Fruit fly (Drosophila melanogaster) whole organism, embryonic: ENCODE measurements around the gene Nazo.

Experiments used
- Atf-2 ChIP-seq: fragments of 200-800 bp; sonication (Bioruptor generic); optimal IDR thresholded peaks from 2 replicates; lab custom pipeline; 2016; ENCODE audit warnings: missing biosample characterization, missing genetic modification characterization
- Atf3 ChIP-seq: fragments of 200-800 bp; sonication (Bioruptor generic); optimal IDR thresholded peaks from 3 replicates; lab custom pipeline; 2016; ENCODE audit warnings: missing biosample characterization, missing genetic modification characterization
- B-H1 ChIP-seq: fragments of 200-800 bp; sonication (Bioruptor generic); IDR thresholded peaks from 3 replicates; pipeline ENCODE4 v1.3.6; 2022; ENCODE audit warnings: missing biosample characterization, missing genetic modification characterization
- CG1024 ChIP-seq: fragments of 200-800 bp; sonication (Bioruptor generic); IDR thresholded peaks from 2 replicates; pipeline ENCODE4 v1.3.6; 2022; ENCODE audit warnings: missing biosample characterization, missing genetic modification characterization
- CG10654 ChIP-seq: fragments of 200-800 bp; sonication (Bioruptor generic); optimal IDR thresholded peaks from 2 replicates; lab custom pipeline; 2016; ENCODE audit warnings: missing biosample characterization, missing genetic modification characterization
- CG10979 ChIP-seq: fragments of 200-800 bp; sonication (Bioruptor generic); optimal IDR thresholded peaks from 2 replicates; lab custom pipeline; 2018; ENCODE audit warnings: missing biosample characterization, mild to moderate bottlenecking, missing genetic modification characterization, moderate library complexity
- CG11504 ChIP-seq: fragments of 200-800 bp; sonication (Bioruptor generic); optimal IDR thresholded peaks from 3 replicates; lab custom pipeline; 2019; ENCODE audit warnings: missing biosample characterization, mild to moderate bottlenecking, missing genetic modification characterization, moderate library complexity
- CG11723 ChIP-seq: fragments of 200-800 bp; sonication (Bioruptor generic); optimal IDR thresholded peaks from 2 replicates; lab custom pipeline; 2017; ENCODE audit warnings: missing biosample characterization, mild to moderate bottlenecking, missing genetic modification characterization
- CG12155 ChIP-seq: fragments of 200-800 bp; sonication (Bioruptor generic); optimal IDR thresholded peaks from 3 replicates; lab custom pipeline; 2016; ENCODE audit warnings: missing biosample characterization, missing genetic modification characterization
- CG13775 ChIP-seq: fragments of 200-800 bp; sonication (Bioruptor generic); optimal IDR thresholded peaks from 3 replicates; lab custom pipeline; 2017; ENCODE audit warnings: missing biosample characterization, mild to moderate bottlenecking, missing genetic modification characterization
- CG1603 ChIP-seq: fragments of 200-800 bp; sonication (Bioruptor generic); optimal IDR thresholded peaks from 2 replicates; lab custom pipeline; 2019; ENCODE audit warnings: missing biosample characterization, mild to moderate bottlenecking, missing genetic modification characterization, moderate library complexity
- CG1647 ChIP-seq: fragments of 200-800 bp; sonication (Bioruptor generic); optimal IDR thresholded peaks from 3 replicates; lab custom pipeline; 2016; ENCODE audit warnings: missing biosample characterization, missing genetic modification characterization
- CG18476 ChIP-seq: fragments of 200-800 bp; sonication (Bioruptor generic); optimal IDR thresholded peaks from 2 replicates; lab custom pipeline; 2016; ENCODE audit warnings: missing biosample characterization, mild to moderate bottlenecking, missing genetic modification characterization
- CG2129 ChIP-seq: fragments of 200-800 bp; sonication (Bioruptor generic); IDR thresholded peaks from 2 replicates; pipeline ENCODE4 v1.3.6; 2022; ENCODE audit warnings: missing biosample characterization, missing genetic modification characterization; ENCODE audit not compliant: partially characterized antibody
- CG34422 ChIP-seq: fragments of 200-800 bp; sonication (Bioruptor generic); IDR thresholded peaks from 3 replicates; pipeline ENCODE4 v1.3.6; 2022; ENCODE audit warnings: missing biosample characterization, missing genetic modification characterization
- CG3838 ChIP-seq: fragments of 200-800 bp; sonication (Bioruptor generic); optimal IDR thresholded peaks from 3 replicates; lab custom pipeline; 2016; ENCODE audit warnings: missing biosample characterization, missing genetic modification characterization
- CG3995 ChIP-seq: fragments of 200-800 bp; sonication (Bioruptor generic); optimal IDR thresholded peaks from 3 replicates; lab custom pipeline; 2016; ENCODE audit warnings: missing biosample characterization, missing genetic modification characterization
- CG5180 ChIP-seq: fragments of 200-800 bp; sonication (Bioruptor generic); optimal IDR thresholded peaks from 3 replicates; lab custom pipeline; 2017; ENCODE audit warnings: missing biosample characterization, missing genetic modification characterization, mild to moderate bottlenecking, moderate library complexity, missing genetic modification reagents
- CoRest ChIP-seq: fragments of 200-800 bp; sonication (Bioruptor generic); optimal IDR thresholded peaks from 3 replicates; lab custom pipeline; 2018; ENCODE audit warnings: missing biosample characterization, mild to moderate bottlenecking, missing genetic modification characterization, moderate library complexity
- Deaf1 ChIP-seq: fragments of 200-800 bp; optimal IDR thresholded peaks from 3 replicates; lab custom pipeline; 2019; ENCODE audit warnings: missing biosample characterization, mild to moderate bottlenecking, missing genetic modification characterization, moderate library complexity
- MBD-R2 ChIP-seq: fragments of 200-800 bp; sonication (Bioruptor generic); IDR thresholded peaks from 2 replicates; pipeline ENCODE4 v1.3.6; 2022; ENCODE audit warnings: missing biosample characterization, missing genetic modification characterization
- Mad ChIP-seq: fragments of 200-800 bp; sonication (Bioruptor generic); optimal IDR thresholded peaks from 2 replicates; lab custom pipeline; 2016; ENCODE audit warnings: missing biosample characterization, missing genetic modification characterization
- Mes4 ChIP-seq: fragments of 200-800 bp; sonication (Bioruptor generic); optimal IDR thresholded peaks from 2 replicates; lab custom pipeline; 2016; ENCODE audit warnings: missing biosample characterization, missing genetic modification characterization
- Nf-YC ChIP-seq: fragments of 200-800 bp; optimal IDR thresholded peaks from 3 replicates; lab custom pipeline; 2019; ENCODE audit warnings: missing biosample characterization, mild to moderate bottlenecking, missing genetic modification characterization, moderate library complexity
- Opbp ChIP-seq: fragments of 200-800 bp; sonication (Bioruptor generic); IDR thresholded peaks from 3 replicates; pipeline ENCODE4 v1.3.6; 2022; ENCODE audit warnings: missing biosample characterization, missing genetic modification characterization; ENCODE audit not compliant: partially characterized antibody
- Pdp1 ChIP-seq, 2 experiments: fragments of 200-800 bp; sonication (Bioruptor generic); optimal IDR thresholded peaks; 3 replicates each; lab custom pipeline; 2016; ENCODE audit warnings: missing biosample characterization in 2 of 2, missing genetic modification characterization in 2 of 2, mild to moderate bottlenecking in 1 of 2, moderate library complexity in 1 of 2
- Stat92E ChIP-seq, 3 experiments: fragments of >200 bp in 2 of 3; fragments of 200-800 bp in 1 of 3; sonication (Bioruptor generic) in 1 of 3; optimal IDR thresholded peaks; 2 replicates each; lab custom pipeline; 2017 to 2019; ENCODE audit warnings: missing biosample characterization in 3 of 3, missing genetic modification characterization in 3 of 3, mild to moderate bottlenecking in 1 of 3, moderate library complexity in 1 of 3
- Vsx1 ChIP-seq: fragments of 200-800 bp; sonication (Bioruptor generic); optimal IDR thresholded peaks from 2 replicates; lab custom pipeline; 2017; ENCODE audit warnings: missing biosample characterization, mild to moderate bottlenecking, missing genetic modification characterization, missing genetic modification reagents
- abd-A ChIP-seq: fragments of 200-800 bp; sonication (Bioruptor generic); optimal IDR thresholded peaks from 3 replicates; lab custom pipeline; 2019; ENCODE audit warnings: missing biosample characterization, mild to moderate bottlenecking, missing genetic modification characterization, moderate library complexity
- ase ChIP-seq: fragments of 200-800 bp; sonication (Bioruptor generic); IDR thresholded peaks from 3 replicates; pipeline ENCODE4 v1.3.6; 2022; ENCODE audit warnings: missing biosample characterization, missing genetic modification characterization
- bbx ChIP-seq: fragments of 200-800 bp; sonication (Bioruptor generic); IDR thresholded peaks from 2 replicates; pipeline ENCODE4 v1.3.6; 2022; ENCODE audit warnings: missing biosample characterization, missing genetic modification characterization; ENCODE audit not compliant: partially characterized antibody
- btn ChIP-seq: fragments of 200-800 bp; sonication (Bioruptor generic); optimal IDR thresholded peaks from 2 replicates; lab custom pipeline; 2016; ENCODE audit warnings: missing biosample characterization, missing genetic modification characterization
- ci ChIP-seq: fragments of 200-800 bp; sonication (Bioruptor generic); IDR thresholded peaks from 3 replicates; pipeline ENCODE4 v1.3.6; 2022; ENCODE audit warnings: missing biosample characterization, missing genetic modification characterization
- emc ChIP-seq: fragments of 200-800 bp; sonication (Bioruptor generic); optimal IDR thresholded peaks from 2 replicates; lab custom pipeline; 2016; ENCODE audit warnings: missing biosample characterization, missing genetic modification characterization
- ems ChIP-seq: fragments of 200-800 bp; sonication (Bioruptor generic); optimal IDR thresholded peaks from 3 replicates; lab custom pipeline; 2016; ENCODE audit warnings: missing biosample characterization, missing genetic modification characterization
- gfzf ChIP-seq: fragments of 200-800 bp; sonication (Bioruptor generic); optimal IDR thresholded peaks from 2 replicates; lab custom pipeline; 2016; ENCODE audit warnings: missing biosample characterization, mild to moderate bottlenecking, missing genetic modification characterization, moderate library complexity
- gro ChIP-seq: fragments of 200-800 bp; sonication (Bioruptor generic); optimal IDR thresholded peaks from 2 replicates; lab custom pipeline; 2016; ENCODE audit warnings: missing biosample characterization, missing genetic modification characterization
- hb ChIP-seq: fragments of 200-800 bp; sonication (Bioruptor generic); IDR thresholded peaks from 3 replicates; pipeline ENCODE4 v1.3.6; 2022; ENCODE audit warnings: missing biosample characterization, missing genetic modification characterization; ENCODE audit not compliant: partially characterized antibody
- hth ChIP-seq: fragments of >200 bp; optimal IDR thresholded peaks from 2 replicates; lab custom pipeline; 2017; ENCODE audit warnings: inconsistent platforms
- insv ChIP-seq, 2 experiments: fragments of 200-800 bp; sonication (Bioruptor generic); optimal IDR thresholded peaks; 3 replicates each; lab custom pipeline; 2016 to 2018; ENCODE audit warnings: missing biosample characterization in 2 of 2, missing genetic modification characterization in 2 of 2
- peb ChIP-seq: fragments of 200-800 bp; sonication (Bioruptor generic); IDR thresholded peaks from 2 replicates; pipeline ENCODE4 v1.3.6; 2022; ENCODE audit warnings: missing biosample characterization, missing genetic modification characterization
- pros ChIP-seq: fragments of 200-800 bp; sonication (Bioruptor generic); optimal IDR thresholded peaks from 3 replicates; lab custom pipeline; 2019; ENCODE audit warnings: missing biosample characterization, mild to moderate bottlenecking, missing genetic modification characterization, moderate library complexity
- pzg ChIP-seq: fragments of 200-800 bp; sonication (Bioruptor generic); optimal IDR thresholded peaks from 3 replicates; lab custom pipeline; 2018; ENCODE audit warnings: missing biosample characterization, mild to moderate bottlenecking, missing genetic modification characterization, moderate library complexity
- ro ChIP-seq: fragments of 200-800 bp; sonication (Bioruptor generic); IDR thresholded peaks from 2 replicates; pipeline ENCODE4 v1.3.6; 2022; ENCODE audit warnings: missing biosample characterization, missing genetic modification characterization
- schlank ChIP-seq: fragments of 200-800 bp; sonication (Bioruptor generic); optimal IDR thresholded peaks from 2 replicates; lab custom pipeline; 2018; ENCODE audit warnings: missing biosample characterization, mild to moderate bottlenecking, missing genetic modification characterization
- sd ChIP-seq: fragments of 200-800 bp; sonication (Bioruptor generic); optimal IDR thresholded peaks from 3 replicates; lab custom pipeline; 2018; ENCODE audit warnings: missing biosample characterization, mild to moderate bottlenecking, missing genetic modification characterization, moderate library complexity
- sim ChIP-seq: fragments of 200-800 bp; sonication (Bioruptor generic); IDR thresholded peaks from 2 replicates; pipeline ENCODE4 v1.3.6; 2022; ENCODE audit warnings: missing biosample characterization, missing genetic modification characterization
- sna ChIP-seq: fragments of 200-800 bp; sonication (Bioruptor generic); IDR thresholded peaks from 2 replicates; pipeline ENCODE4 v1.3.6; 2022; ENCODE audit warnings: missing biosample characterization, missing genetic modification characterization; ENCODE audit not compliant: partially characterized antibody
- sob ChIP-seq: fragments of 200-800 bp; sonication (Bioruptor generic); IDR thresholded peaks from 2 replicates; pipeline ENCODE4 v1.3.6; 2022; ENCODE audit warnings: missing biosample characterization, missing genetic modification characterization
- vnd ChIP-seq: fragments of 200-800 bp; sonication (Bioruptor generic); IDR thresholded peaks from 3 replicates; pipeline ENCODE4 v1.3.6; 2022; ENCODE audit warnings: missing biosample characterization, missing genetic modification characterization; ENCODE audit not compliant: partially characterized antibody
- wdn ChIP-seq: fragments of 200-800 bp; sonication (Bioruptor generic); IDR thresholded peaks from 2 replicates; pipeline ENCODE4 v1.3.6; 2022; ENCODE audit warnings: missing biosample characterization, missing genetic modification characterization

Gene Nazo

dm6 chr3R:8313038-8313437 is 25.4 kb downstream of the Nazo start, which contains the start of gene CG7483 (continued):
- TF ChIP-seq CoRest (tag; lab: Kevin White, UChicago) (peak; percentile 10), CG1603 (peak; percentile 13), bbx (GFP tag; lab: Robert Waterston, UW) (peak; percentile 84), CG3995 (GFP tag; lab: Kevin White, UChicago) (peak; percentile 15), CG11723 (GFP tag; lab: Kevin White, UChicago) (no peak), CG11504 (tag; lab: Kevin White, UChicago) (peak; percentile 86), CG34422 (GFP tag; lab: Robert Waterston, UW) (peak; percentile 52; the same call in 1 of the 3 replicates), gro (no peak), peb (GFP tag; lab: Robert Waterston, UW) (no peak), Mad (GFP tag; lab: Kevin White, UChicago) (no peak), ci (GFP tag; lab: Robert Waterston, UW) (0 out of 3 replicates have a peak, but pooled peaks have one; percentile 20), emc (no peak), CG13775 (no peak), CG12155 (GFP tag; lab: Kevin White, UChicago) (no peak), Opbp (GFP tag; lab: Robert Waterston, UW) (peak; percentile 82; the same call in 2 of the 3 replicates), Atf3 (GFP tag; lab: Kevin White, UChicago) (no peak), sd (tag; lab: Kevin White, UChicago) (peak; percentile 56), CG1024 (GFP tag; lab: Robert Waterston, UW) (no peak), Stat92E (GFP tag; optimal IDR thresholded peaks at IDR 0.05; lab: Kevin White, UChicago) (peak in 1 of 3 experiments; percentile 43), wdn (GFP tag; lab: Robert Waterston, UW) (no peak), B-H1 (GFP tag; lab: Robert Waterston, UW) (no peak), sim (GFP tag; lab: Robert Waterston, UW) (no peak), Atf-2 (GFP tag; lab: Kevin White, UChicago) (no peak), sob (GFP tag; lab: Robert Waterston, UW) (no peak), pros (GFP tag; lab: Kevin White, UChicago) (no peak), Pdp1 (GFP tag; optimal IDR thresholded peaks at IDR 0.05; lab: Kevin White, UChicago) (no peak), Deaf1 (no peak), CG1647 (no peak), gfzf (GFP tag; lab: Kevin White, UChicago) (peak; percentile 30), hb (GFP tag; lab: Robert Waterston, UW) (peak; percentile 61; the same call in 1 of the 3 replicates), CG10654 (GFP tag; lab: Kevin White, UChicago) (no peak), vnd (peak; percentile 75), hth (no peak), CG18476 (no peak), Nf-YC (tag; lab: Kevin White, UChicago) (peak; percentile 34), ro (GFP tag; lab: Robert Waterston, UW) (no peak), Vsx1 (GFP tag; lab: Kevin White, UChicago) (no peak), btn (GFP tag; lab: Kevin White, UChicago) (no peak), insv (GFP tag; optimal IDR thresholded peaks at IDR 0.05; lab: Kevin White, UChicago) (peak in 1 of 2 experiments; percentile 30), ase (GFP tag; lab: Robert Waterston, UW) (no peak), ems (no peak), Mes4 (GFP tag; lab: Kevin White, UChicago) (no peak), CG3838 (GFP tag; lab: Kevin White, UChicago) (no peak), pzg (peak; percentile 76), CG2129 (GFP tag; lab: Robert Waterston, UW) (peak; percentile 66), abd-A (tag; lab: Kevin White, UChicago) (no peak), schlank (tag; lab: Kevin White, UChicago) (no peak), CG5180 (no peak), CG10979 (tag; lab: Kevin White, UChicago) (no peak), MBD-R2 (GFP tag; lab: Robert Waterston, UW) (peak; percentile 62), sna (GFP tag; lab: Robert Waterston, UW) (peak; percentile 78)
